Fruit fly (Drosophila melanogaster): ENCODE results near the gene Aven.

Gene Aven

DNA sequence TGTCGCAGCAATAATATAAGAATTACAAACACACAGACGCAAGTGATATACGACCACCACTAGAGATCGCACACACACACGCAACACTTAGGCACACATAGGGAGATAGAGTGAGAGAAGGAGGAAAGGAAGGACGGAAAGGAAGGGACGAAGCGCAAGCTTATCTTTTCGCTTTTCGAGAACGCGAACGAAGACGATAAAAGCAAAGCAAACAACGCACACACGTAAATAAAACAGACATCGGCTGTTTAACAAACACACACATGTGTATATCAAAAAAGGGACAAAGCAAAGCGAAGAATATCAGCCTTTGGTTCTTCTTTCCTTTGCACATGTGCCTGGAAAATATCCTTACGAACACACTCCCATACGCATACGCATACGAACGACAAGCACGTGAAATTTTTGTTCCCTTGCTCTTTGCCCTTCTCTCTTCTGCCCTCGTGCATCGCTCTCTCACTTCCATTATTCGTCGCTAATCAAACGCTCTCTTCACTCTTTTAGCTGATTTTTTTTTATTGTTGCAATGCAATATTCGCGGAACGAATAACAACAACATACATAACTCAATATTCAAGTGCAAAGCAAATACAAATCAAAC is 30.7 kb upstream of the Aven start (continued):
- no peak for TF ChIP-seq CG12236 (GFP tag; optimal IDR thresholded peaks at IDR 0.05)
- TF ChIP-seq fd3F (GFP tag; optimal IDR thresholded peaks at IDR 0.05), result no peak
- TF ChIP-seq CG15479 (GFP tag; optimal IDR thresholded peaks at IDR 0.05), result peak; percentile 98
- no peak for TF ChIP-seq CG4282 (GFP tag; optimal IDR thresholded peaks at IDR 0.05)
- peak; percentile 18 for TF ChIP-seq CG10543 (GFP tag; optimal IDR thresholded peaks at IDR 0.05)
- no peak for TF ChIP-seq klu (GFP tag; IDR thresholded peaks at IDR 0.05)
- no peak for TF ChIP-seq CG2129 (GFP tag; IDR thresholded peaks at IDR 0.05; ENCODE audit: partially characterized antibody)
- TF ChIP-seq CTCF (GFP tag; optimal IDR thresholded peaks at IDR 0.05), result no peak
- no peak for TF ChIP-seq ham (GFP tag; IDR thresholded peaks at IDR 0.05)
- TF ChIP-seq CG18262 (tag; optimal IDR thresholded peaks at IDR 0.05), result no peak
- no peak for TF ChIP-seq CG14860 (GFP tag; IDR thresholded peaks at IDR 0.05; ENCODE audit: partially characterized antibody)
- no peak for TF ChIP-seq tio (GFP tag; optimal IDR thresholded peaks at IDR 0.05)
- no peak for TF ChIP-seq CG7928 (GFP tag; optimal IDR thresholded peaks at IDR 0.05)
- no peak for TF ChIP-seq Dip2 (GFP tag; IDR thresholded peaks at IDR 0.05)
- TF ChIP-seq NC2β (GFP tag; optimal IDR thresholded peaks at IDR 0.05), result no peak
- TF ChIP-seq grn (GFP tag; optimal IDR thresholded peaks at IDR 0.05), result no peak
- no peak for TF ChIP-seq Opbp (GFP tag; IDR thresholded peaks at IDR 0.05; ENCODE audit: partially characterized antibody)
- no peak for TF ChIP-seq CG10654 (GFP tag; optimal IDR thresholded peaks at IDR 0.05)
- TF ChIP-seq CG8089 (GFP tag; optimal IDR thresholded peaks at IDR 0.05), result no peak
- no peak for TF ChIP-seq ap (GFP tag; IDR thresholded peaks at IDR 0.05)
- TF ChIP-seq da (GFP tag; optimal IDR thresholded peaks at IDR 0.05), result no peak
- TF ChIP-seq sc (optimal IDR thresholded peaks at IDR 0.05), result no peak
- no peak for TF ChIP-seq sc (GFP tag; optimal IDR thresholded peaks at IDR 0.05)
- peak; percentile 47 for TF ChIP-seq CG8924 (tag; optimal IDR thresholded peaks at IDR 0.05)
- TF ChIP-seq dpn (GFP tag; optimal IDR thresholded peaks at IDR 0.05), result no peak
- TF ChIP-seq H2.0 (GFP tag; IDR thresholded peaks at IDR 0.05), result no peak
- TF ChIP-seq CG7987 (GFP tag; optimal IDR thresholded peaks at IDR 0.05), result no peak
- TF ChIP-seq CG12769 (tag; optimal IDR thresholded peaks at IDR 0.05), result peak; percentile 28
- TF ChIP-seq D (optimal IDR thresholded peaks at IDR 0.05), result peak; percentile 61
- TF ChIP-seq D (GFP tag; optimal IDR thresholded peaks at IDR 0.05), result no peak
- TF ChIP-seq CG34376 (GFP tag; optimal IDR thresholded peaks at IDR 0.05), result no peak
- no peak for TF ChIP-seq YL-1 (GFP tag; optimal IDR thresholded peaks at IDR 0.05)
- peak; percentile 69 for TF ChIP-seq twi (tag; optimal IDR thresholded peaks at IDR 0.05)
- TF ChIP-seq CG11398 (GFP tag; optimal IDR thresholded peaks at IDR 0.05), result peak; percentile 16
- TF ChIP-seq D19B (GFP tag; optimal IDR thresholded peaks at IDR 0.05), result no peak
- no peak for TF ChIP-seq bigmax (GFP tag; optimal IDR thresholded peaks at IDR 0.05)
- TF ChIP-seq B-H1 (GFP tag; IDR thresholded peaks at IDR 0.05), result no peak
- TF ChIP-seq wek (GFP tag; optimal IDR thresholded peaks at IDR 0.05), result no peak
- TF ChIP-seq CG12942 (GFP tag; optimal IDR thresholded peaks at IDR 0.05), result no peak
- 0 out of 4 replicates have a peak, but pooled peaks have one; percentile 34 for TF ChIP-seq chinmo (GFP tag; IDR thresholded peaks at IDR 0.05; ENCODE audit: partially characterized antibody)
- no peak for TF ChIP-seq gt (GFP tag; IDR thresholded peaks at IDR 0.05)
- TF ChIP-seq CG3847 (GFP tag; IDR thresholded peaks at IDR 0.05), result no peak
- TF ChIP-seq CG4328 (GFP tag; optimal IDR thresholded peaks at IDR 0.05), result no peak
- TF ChIP-seq Dfd (GFP tag; optimal IDR thresholded peaks at IDR 0.05), result no peak
- TF ChIP-seq tap (tag; optimal IDR thresholded peaks at IDR 0.05), result no peak
- TF ChIP-seq CG6654 (GFP tag; optimal IDR thresholded peaks at IDR 0.05), result no peak
- no peak for TF ChIP-seq CG12659 (GFP tag; optimal IDR thresholded peaks at IDR 0.05)
- TF ChIP-seq Hmr (GFP tag; optimal IDR thresholded peaks at IDR 0.05), result peak; percentile 10
- no peak for TF ChIP-seq Hey (tag; optimal IDR thresholded peaks at IDR 0.05)
- TF ChIP-seq sens-2 (GFP tag; IDR thresholded peaks at IDR 0.05), result no peak
- TF ChIP-seq ato (GFP tag; IDR thresholded peaks at IDR 0.05; ENCODE audit: partially characterized antibody), result no peak
- TF ChIP-seq ewg (GFP tag; optimal IDR thresholded peaks at IDR 0.05), result no peak
